In the genomic region with DNA sequence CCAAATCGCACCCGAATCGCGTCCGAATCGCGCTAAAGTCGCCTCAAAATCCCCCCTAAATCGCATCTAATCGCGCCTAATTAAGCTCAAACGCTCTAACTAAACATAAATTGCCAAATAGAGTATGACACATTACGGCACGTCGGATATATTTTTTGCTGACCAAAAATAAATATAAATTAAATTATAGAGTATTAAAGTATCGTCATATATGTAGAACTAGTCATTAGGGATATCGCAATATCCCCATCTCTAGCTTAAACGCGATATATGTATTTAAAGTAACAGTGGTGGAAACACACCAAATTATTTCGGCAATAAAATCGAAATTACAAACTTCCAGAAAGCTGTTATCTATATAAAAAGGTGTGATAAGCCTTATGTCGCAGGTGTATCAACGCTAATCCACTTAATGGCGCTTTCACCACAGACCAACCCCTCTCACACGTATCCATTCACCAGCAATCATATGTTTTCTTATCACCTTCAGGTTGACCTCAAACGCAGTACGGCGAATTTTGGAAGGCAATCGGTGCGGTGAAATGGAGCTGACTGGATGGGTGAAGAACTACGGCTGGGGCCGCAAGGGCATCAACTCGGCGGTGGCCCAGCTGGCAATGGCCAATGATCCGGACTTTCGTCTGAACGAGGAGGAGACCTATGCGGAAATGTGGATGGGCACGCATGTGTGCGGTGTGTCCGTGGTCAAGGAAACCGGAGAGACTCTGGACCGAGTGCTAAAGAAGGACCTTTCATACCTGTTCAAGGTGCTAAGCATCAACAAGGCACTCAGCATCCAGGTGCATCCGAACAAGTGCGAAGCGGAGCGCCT, we compare ENCODE assay signal across 1 fruit fly cellular context.
A peak's percentile ranks its signal among the peaks of the same experiment; 100 is the strongest.
TF ChIP-seq lines count a peak whose summit lies in the region.

A gene (plus strand): TSS at position 263 of the 832 bp plus-strand sequence.

TF ChIP-seq in whole organism, embryonic, 481 proteins besides CTCF, POLR2A, EP300 and RAD21 (continued from another document):
- TF ChIP-seq fd64A (GFP tag; optimal IDR thresholded peaks at IDR 0.05; lab: Kevin White, UChicago) (no peak), NFAT (GFP tag; IDR thresholded peaks at IDR 0.05; lab: Robert Waterston, UW) (0 out of 2 replicates have a peak, but pooled peaks have one; percentile 10), eyg (GFP tag; optimal IDR thresholded peaks at IDR 0.05; lab: Kevin White, UChicago) (no peak), CG10543 (GFP tag; optimal IDR thresholded peaks at IDR 0.05; lab: Kevin White, UChicago) (peak; percentile 25), inv (GFP tag; IDR thresholded peaks at IDR 0.05; lab: Robert Waterston, UW; ENCODE audit: partially characterized antibody) (peak; percentile 44), B-H2 (GFP tag; optimal IDR thresholded peaks at IDR 0.05; lab: Kevin White, UChicago) (peak; percentile 36), Atf6 (GFP tag; IDR thresholded peaks at IDR 0.05; lab: Robert Waterston, UW) (peak; percentile 29), hkb (optimal IDR thresholded peaks at IDR 0.05; lab: Kevin White, UChicago) (no peak), hkb (GFP tag; IDR thresholded peaks at IDR 0.05; lab: Robert Waterston, UW) (0 out of 2 replicates have a peak, but pooled peaks have one; percentile 25), CG3281 (GFP tag; optimal IDR thresholded peaks at IDR 0.05; lab: Kevin White, UChicago) (peak; percentile 33), CG11504 (tag; optimal IDR thresholded peaks at IDR 0.05; lab: Kevin White, UChicago) (no peak), CG12299 (tag; optimal IDR thresholded peaks at IDR 0.05; lab: Kevin White, UChicago) (peak; percentile 36), Med (GFP tag; lab: Kevin White, UChicago) (peak; percentile 75), Fer1 (GFP tag; optimal IDR thresholded peaks at IDR 0.05; lab: Kevin White, UChicago) (peak; percentile 43), ro (GFP tag; IDR thresholded peaks at IDR 0.05; lab: Robert Waterston, UW) (no peak), CG6254 (GFP tag; optimal IDR thresholded peaks at IDR 0.05; lab: Kevin White, UChicago) (no peak), zfh2 (GFP tag; optimal IDR thresholded peaks at IDR 0.05; lab: Kevin White, UChicago) (no peak), CG10366 (GFP tag; IDR thresholded peaks at IDR 0.05; lab: Robert Waterston, UW) (peak; percentile 13; the same call in 1 of the 2 replicates), Pdp1 (GFP tag; optimal IDR thresholded peaks at IDR 0.05; lab: Kevin White, UChicago) (peak in 1 of 2 experiments; percentile 33), CG8359 (GFP tag; optimal IDR thresholded peaks at IDR 0.05; lab: Kevin White, UChicago; ENCODE audit: borderline replicate concordance) (peak; percentile 100), CG4617 (GFP tag; optimal IDR thresholded peaks at IDR 0.05; lab: Kevin White, UChicago; ENCODE audit: borderline replicate concordance) (peak; percentile 63), wor (GFP tag; IDR thresholded peaks at IDR 0.05; lab: Robert Waterston, UW) (no peak), Doc3 (GFP tag; IDR thresholded peaks at IDR 0.05; lab: Robert Waterston, UW; ENCODE audit: partially characterized antibody) (peak; percentile 53; the same call in 2 of the 3 replicates), trem (tag; optimal IDR thresholded peaks at IDR 0.05; lab: Kevin White, UChicago) (peak; percentile 58), chm (GFP tag; IDR thresholded peaks at IDR 0.05; lab: Robert Waterston, UW) (0 out of 2 replicates have a peak, but pooled peaks have one; percentile 14), sens (GFP tag; lab: Kevin White, UChicago) (peak; percentile 81), CG7271 (tag; optimal IDR thresholded peaks at IDR 0.05; lab: Kevin White, UChicago) (no peak), pho (GFP tag; optimal IDR thresholded peaks at IDR 0.05; lab: Kevin White, UChicago) (no peak), CG10267 (tag; optimal IDR thresholded peaks at IDR 0.05; lab: Kevin White, UChicago) (peak; percentile 48), CG31365 (tag; optimal IDR thresholded peaks at IDR 0.05; lab: Kevin White, UChicago) (no peak), shn (GFP tag; optimal IDR thresholded peaks at IDR 0.05; lab: Kevin White, UChicago) (no peak), CG2875 (GFP tag; optimal IDR thresholded peaks at IDR 0.05; lab: Kevin White, UChicago) (peak; percentile 14), MESR4 (GFP tag; optimal IDR thresholded peaks at IDR 0.05; lab: Kevin White, UChicago) (peak; percentile 83), CG2129 (GFP tag; IDR thresholded peaks at IDR 0.05; lab: Robert Waterston, UW; ENCODE audit: partially characterized antibody) (peak; percentile 45; the same call in 1 of the 2 replicates), scrt (GFP tag; optimal IDR thresholded peaks at IDR 0.05; lab: Kevin White, UChicago) (no peak), ERR (GFP tag; optimal IDR thresholded peaks at IDR 0.05; lab: Kevin White, UChicago) (peak; percentile 97), CG17829 (tag; optimal IDR thresholded peaks at IDR 0.05; lab: Kevin White, UChicago) (peak; percentile 50), stwl (tag; optimal IDR thresholded peaks at IDR 0.05; lab: Kevin White, UChicago) (peak; percentile 41), ems (GFP tag; optimal IDR thresholded peaks at IDR 0.05; lab: Kevin White, UChicago) (peak; percentile 23), caup (GFP tag; optimal IDR thresholded peaks at IDR 0.05; lab: Kevin White, UChicago; ENCODE audit: severe bottlenecking) (no peak), Dll (GFP tag; IDR thresholded peaks at IDR 0.05; lab: Robert Waterston, UW; ENCODE audit: partially characterized antibody) (peak; percentile 67), CG7357 (GFP tag; IDR thresholded peaks at IDR 0.05; lab: Robert Waterston, UW) (peak; percentile 89), TFAM (GFP tag; optimal IDR thresholded peaks at IDR 0.05; lab: Kevin White, UChicago) (no peak), dimm (GFP tag; IDR thresholded peaks at IDR 0.05; lab: Robert Waterston, UW) (no peak), ato (GFP tag; IDR thresholded peaks at IDR 0.05; lab: Robert Waterston, UW; ENCODE audit: partially characterized antibody) (0 out of 2 replicates have a peak, but pooled peaks have one; percentile 45), CG11247 (GFP tag; IDR thresholded peaks at IDR 0.05; lab: Robert Waterston, UW) (0 out of 2 replicates have a peak, but pooled peaks have one; percentile 17), Eip74EF (GFP tag; optimal IDR thresholded peaks at IDR 0.05; lab: Kevin White, UChicago) (no peak), Hr3 (GFP tag; optimal IDR thresholded peaks at IDR 0.05; lab: Kevin White, UChicago) (peak; percentile 23), dm (GFP tag; optimal IDR thresholded peaks at IDR 0.05; lab: Kevin White, UChicago) (no peak), org-1 (GFP tag; optimal IDR thresholded peaks at IDR 0.05; lab: Kevin White, UChicago) (no peak), klu (GFP tag; IDR thresholded peaks at IDR 0.05; lab: Robert Waterston, UW) (no peak), Max (GFP tag; optimal IDR thresholded peaks at IDR 0.05; lab: Kevin White, UChicago) (peak; percentile 70), pnt (GFP tag; optimal IDR thresholded peaks at IDR 0.05; lab: Kevin White, UChicago) (no peak), nerfin-1 (tag; optimal IDR thresholded peaks at IDR 0.05; lab: Kevin White, UChicago) (peak; percentile 8), ind (GFP tag; optimal IDR thresholded peaks at IDR 0.05; lab: Kevin White, UChicago) (peak; percentile 7), phol (tag; optimal IDR thresholded peaks at IDR 0.05; lab: Kevin White, UChicago) (peak; percentile 51), CG4820 (GFP tag; optimal IDR thresholded peaks at IDR 0.05; lab: Kevin White, UChicago) (peak; percentile 7), nmo (GFP tag; optimal IDR thresholded peaks at IDR 0.05; lab: Kevin White, UChicago) (peak; percentile 49), CG14710 (tag; optimal IDR thresholded peaks at IDR 0.05; lab: Kevin White, UChicago) (peak; percentile 40), rib (GFP tag; IDR thresholded peaks at IDR 0.05; lab: Robert Waterston, UW) (no peak), CG7928 (GFP tag; optimal IDR thresholded peaks at IDR 0.05; lab: Kevin White, UChicago) (no peak), CG4282 (GFP tag; optimal IDR thresholded peaks at IDR 0.05; lab: Kevin White, UChicago) (no peak), Vsx1 (GFP tag; optimal IDR thresholded peaks at IDR 0.05; lab: Kevin White, UChicago) (no peak), sug (tag; optimal IDR thresholded peaks at IDR 0.05; lab: Kevin White, UChicago) (peak; percentile 56), bbx (GFP tag; IDR thresholded peaks at IDR 0.05; lab: Robert Waterston, UW; ENCODE audit: partially characterized antibody) (peak; percentile 56; the same call in 1 of the 2 replicates), CG18476 (GFP tag; optimal IDR thresholded peaks at IDR 0.05; lab: Kevin White, UChicago) (no peak), lbe (GFP tag; optimal IDR thresholded peaks at IDR 0.05; lab: Kevin White, UChicago) (peak; percentile 51), CG42726 (GFP tag; IDR thresholded peaks at IDR 0.05; lab: Robert Waterston, UW; ENCODE audit: partially characterized antibody) (no peak), mirr (GFP tag; optimal IDR thresholded peaks at IDR 0.05; lab: Kevin White, UChicago) (no peak), ap (GFP tag; IDR thresholded peaks at IDR 0.05; lab: Robert Waterston, UW) (no peak), Hsf (GFP tag; optimal IDR thresholded peaks at IDR 0.05; lab: Kevin White, UChicago) (peak; percentile 13), ranshi (GFP tag; IDR thresholded peaks at IDR 0.05; lab: Robert Waterston, UW) (no peak), CG7987 (GFP tag; optimal IDR thresholded peaks at IDR 0.05; lab: Kevin White, UChicago) (peak; percentile 22), CG3995 (GFP tag; optimal IDR thresholded peaks at IDR 0.05; lab: Kevin White, UChicago) (peak; percentile 82), HmgD (GFP tag; optimal IDR thresholded peaks at IDR 0.05; lab: Kevin White, UChicago) (no peak), CG30020 (tag; optimal IDR thresholded peaks at IDR 0.05; lab: Kevin White, UChicago) (peak; percentile 70), Hr78 (GFP tag; optimal IDR thresholded peaks at IDR 0.05; lab: Kevin White, UChicago) (peak in 1 of 2 experiments; percentile 84), CG13296 (GFP tag; optimal IDR thresholded peaks at IDR 0.05; lab: Kevin White, UChicago) (peak; percentile 29), zfh1 (GFP tag; IDR thresholded peaks at IDR 0.05; lab: Robert Waterston, UW) (peak; percentile 43; the same call in 1 of the 3 replicates), gt (GFP tag; IDR thresholded peaks at IDR 0.05; lab: Robert Waterston, UW) (no peak), fd3F (GFP tag; optimal IDR thresholded peaks at IDR 0.05; lab: Kevin White, UChicago) (peak; percentile 2), gfzf (GFP tag; optimal IDR thresholded peaks at IDR 0.05; lab: Kevin White, UChicago) (peak; percentile 39), CG4707 (GFP tag; optimal IDR thresholded peaks at IDR 0.05; lab: Kevin White, UChicago) (peak; percentile 12), az2 (GFP tag; optimal IDR thresholded peaks at IDR 0.05; lab: Kevin White, UChicago) (peak; percentile 37), CG4424 (GFP tag; optimal IDR thresholded peaks at IDR 0.05; lab: Kevin White, UChicago) (peak; percentile 27), unc-4 (GFP tag; IDR thresholded peaks at IDR 0.05; lab: Robert Waterston, UW; ENCODE audit: partially characterized antibody) (peak; percentile 63), ftz-f1 (GFP tag; optimal IDR thresholded peaks at IDR 0.05; lab: Kevin White, UChicago) (peak; percentile 71), dysf (GFP tag; IDR thresholded peaks at IDR 0.05; lab: Robert Waterston, UW) (peak; percentile 17; the same call in 1 of the 3 replicates), CG34422 (GFP tag; IDR thresholded peaks at IDR 0.05; lab: Robert Waterston, UW) (0 out of 3 replicates have a peak, but pooled peaks have one; percentile 30), sr (GFP tag; IDR thresholded peaks at IDR 0.05; lab: Robert Waterston, UW) (0 out of 3 replicates have a peak, but pooled peaks have one; percentile 7), hbn (GFP tag; IDR thresholded peaks at IDR 0.05; lab: Robert Waterston, UW; ENCODE audit: partially characterized antibody) (peak; percentile 43; the same call in 1 of the 2 replicates), ac (GFP tag; optimal IDR thresholded peaks at IDR 0.05; lab: Kevin White, UChicago) (no peak), CG11560 (tag; IDR thresholded peaks at IDR 0.05; lab: Robert Waterston, UW) (no peak), CG10979 (tag; optimal IDR thresholded peaks at IDR 0.05; lab: Kevin White, UChicago) (peak; percentile 44), Dref (GFP tag; IDR thresholded peaks at IDR 0.05; lab: Robert Waterston, UW) (peak; percentile 62), Mad (GFP tag; optimal IDR thresholded peaks at IDR 0.05; lab: Kevin White, UChicago) (no peak), CG6854 (GFP tag; optimal IDR thresholded peaks at IDR 0.05; lab: Kevin White, UChicago) (peak; percentile 8), CG5180 (GFP tag; optimal IDR thresholded peaks at IDR 0.05; lab: Kevin White, UChicago) (no peak), CG18619 (GFP tag; optimal IDR thresholded peaks at IDR 0.05; lab: Kevin White, UChicago) (no peak), CG34224 (GFP tag; IDR thresholded peaks at IDR 0.05; lab: Robert Waterston, UW; ENCODE audit: partially characterized antibody) (peak; percentile 42; the same call in 1 of the 3 replicates), CG2116 (GFP tag; optimal IDR thresholded peaks at IDR 0.05; lab: Kevin White, UChicago) (peak; percentile 66), lmd (GFP tag; IDR thresholded peaks at IDR 0.05; lab: Robert Waterston, UW) (peak; percentile 17; the same call in 1 of the 2 replicates), lola (GFP tag; optimal IDR thresholded peaks at IDR 0.05; lab: Kevin White, UChicago) (peak in 1 of 3 experiments; percentile 44), cas (GFP tag; IDR thresholded peaks at IDR 0.05; lab: Robert Waterston, UW) (no peak)
